Fruit fly (Drosophila melanogaster): ENCODE results near the gene Jwa.

Jwa gene

dm6 chr2L:18702721-18703488 is 2.6 kb downstream of the Jwa start, which contains the start of the genes CG10376 and CG10343 (continued):
- TF ChIP-seq inv (GFP tag; IDR thresholded peaks at IDR 0.05; ENCODE audit: partially characterized antibody) = no peak
- TF ChIP-seq Ravus (GFP tag; IDR thresholded peaks at IDR 0.05) = peak; percentile 57
- no peak for TF ChIP-seq ERR (GFP tag; optimal IDR thresholded peaks at IDR 0.05)
- TF ChIP-seq CG13894 (tag; optimal IDR thresholded peaks at IDR 0.05) = peak; percentile 89
- TF ChIP-seq Neu2 (GFP tag; optimal IDR thresholded peaks at IDR 0.05; ENCODE audit: borderline replicate concordance) = no peak
- TF ChIP-seq CG3726 (GFP tag; IDR thresholded peaks at IDR 0.05) = peak; percentile 70; the same call in 2 of the 3 replicates
- 0 out of 2 replicates have a peak, but pooled peaks have one; percentile 19 for TF ChIP-seq dan (GFP tag; IDR thresholded peaks at IDR 0.05)
- TF ChIP-seq CG31441 (GFP tag; IDR thresholded peaks at IDR 0.05) = peak; percentile 94
- peak; percentile 91 for TF ChIP-seq CG16815 (GFP tag; optimal IDR thresholded peaks at IDR 0.05)
- TF ChIP-seq mld (GFP tag; IDR thresholded peaks at IDR 0.05; ENCODE audit: partially characterized antibody) = peak; percentile 73; the same call in 2 of the 3 replicates
- peak; percentile 92 for TF ChIP-seq CG6272 (GFP tag; IDR thresholded peaks at IDR 0.05)
- peak; percentile 40; the same call in 1 of the 2 replicates for TF ChIP-seq unc-4 (GFP tag; IDR thresholded peaks at IDR 0.05; ENCODE audit: partially characterized antibody)
- TF ChIP-seq Bgb (GFP tag; IDR thresholded peaks at IDR 0.05; ENCODE audit: partially characterized antibody) = peak; percentile 55; the same call in 1 of the 2 replicates
- peak; percentile 66 for TF ChIP-seq run (tag; optimal IDR thresholded peaks at IDR 0.05)
- peak; percentile 96 for TF ChIP-seq phol (tag; optimal IDR thresholded peaks at IDR 0.05)
- TF ChIP-seq usp (GFP tag; optimal IDR thresholded peaks at IDR 0.05) = no peak
- peak; percentile 69; the same call in 2 of the 3 replicates for TF ChIP-seq ken (GFP tag; IDR thresholded peaks at IDR 0.05)
- TF ChIP-seq MTF-1 (GFP tag; optimal IDR thresholded peaks at IDR 0.05; ENCODE audit: borderline replicate concordance) = no peak
- TF ChIP-seq CG31365 (tag; optimal IDR thresholded peaks at IDR 0.05) = no peak
- TF ChIP-seq Nf-YA (GFP tag; IDR thresholded peaks at IDR 0.05) = no peak
- peak; percentile 83 for TF ChIP-seq CG17359 (tag; optimal IDR thresholded peaks at IDR 0.05)
- TF ChIP-seq CG4854 (GFP tag; optimal IDR thresholded peaks at IDR 0.05) = peak; percentile 25
- TF ChIP-seq vfl (GFP tag; optimal IDR thresholded peaks at IDR 0.05) = peak; percentile 70
- TF ChIP-seq CG2678 (tag; optimal IDR thresholded peaks at IDR 0.05) = peak; percentile 94
- TF ChIP-seq CG12071 (GFP tag; optimal IDR thresholded peaks at IDR 0.05) = no peak
- peak; percentile 64 for TF ChIP-seq ap (GFP tag; IDR thresholded peaks at IDR 0.05)
- TF ChIP-seq lbe (GFP tag; optimal IDR thresholded peaks at IDR 0.05) = peak; percentile 16
- TF ChIP-seq CG4820 (GFP tag; optimal IDR thresholded peaks at IDR 0.05) = peak; percentile 81
- TF ChIP-seq zfh2 (GFP tag; optimal IDR thresholded peaks at IDR 0.05) = peak; percentile 66
- peak; percentile 91 for TF ChIP-seq CG10209 (GFP tag; optimal IDR thresholded peaks at IDR 0.05)
- TF ChIP-seq CG11398 (GFP tag; optimal IDR thresholded peaks at IDR 0.05) = peak; percentile 11
- TF ChIP-seq CG14860 (GFP tag; IDR thresholded peaks at IDR 0.05; ENCODE audit: partially characterized antibody) = peak; percentile 58; the same call in 2 of the 3 replicates
- TF ChIP-seq Camta (GFP tag; optimal IDR thresholded peaks at IDR 0.05) = peak; percentile 30
- no peak for TF ChIP-seq zf30C (GFP tag; optimal IDR thresholded peaks at IDR 0.05)
- TF ChIP-seq Scr (GFP tag; IDR thresholded peaks at IDR 0.05; ENCODE audit: partially characterized antibody) = 0 out of 2 replicates have a peak, but pooled peaks have one; percentile 16
- TF ChIP-seq seq (GFP tag; IDR thresholded peaks at IDR 0.05) = peak; percentile 22; the same call in 1 of the 2 replicates
- peak; percentile 81 for TF ChIP-seq CG14667 (GFP tag; IDR thresholded peaks at IDR 0.05)
- peak; percentile 90 for TF ChIP-seq Hmr (GFP tag; optimal IDR thresholded peaks at IDR 0.05)
- peak in 1 of 2 experiments; percentile 60 for TF ChIP-seq insv (GFP tag; optimal IDR thresholded peaks at IDR 0.05)
- TF ChIP-seq CG32767 (GFP tag; IDR thresholded peaks at IDR 0.05) = peak; percentile 77; the same call in 1 of the 2 replicates
- TF ChIP-seq CG12391 (tag; optimal IDR thresholded peaks at IDR 0.05) = peak; percentile 96
- TF ChIP-seq Sox102F (GFP tag; optimal IDR thresholded peaks at IDR 0.05) = peak; percentile 91
- no peak for TF ChIP-seq zen2 (GFP tag; IDR thresholded peaks at IDR 0.05; ENCODE audit: partially characterized antibody)
- peak; percentile 83 to 96 for TF ChIP-seq crp (GFP tag; optimal IDR thresholded peaks at IDR 0.05)
- peak; percentile 95 for TF ChIP-seq CG7839 (tag; optimal IDR thresholded peaks at IDR 0.05)
- TF ChIP-seq CG17568 (GFP tag; optimal IDR thresholded peaks at IDR 0.05) = peak; percentile 32
- peak; percentile 72; the same call in 2 of the 3 replicates for TF ChIP-seq jigr1 (GFP tag; IDR thresholded peaks at IDR 0.05)

Data from whole organism, embryonic.